Worm (Caenorhabditis elegans) whole organism, L1 larva: ENCODE data around the gene lipl-3.
A peak's percentile ranks its signal among the peaks of the same experiment; 100 is the strongest.

Experiments used
- elt-3 ChIP-seq, 6 experiments: fragments of 150-350 bp in 1 of 6; sonication (generic microtip); optimal IDR thresholded peaks; 2 replicates each; lab custom pipeline; 2017 to 2018; ENCODE audit warnings: missing biosample characterization in 6 of 6, missing genetic modification characterization in 6 of 6, inconsistent platforms in 1 of 6
- nhr-77 ChIP-seq: fragments of 150-350 bp; optimal IDR thresholded peaks from 2 replicates; lab custom pipeline; 2014; ENCODE audit warnings: missing biosample characterization, missing genetic modification characterization
- snpc-4 ChIP-seq: fragments of 150-350 bp; optimal IDR thresholded peaks from 2 replicates; lab custom pipeline; 2014; ENCODE audit warnings: missing biosample characterization, missing genetic modification characterization

- TF ChIP-seq elt-3 (tag; optimal IDR thresholded peaks at IDR 0.05; lab: Kevin White, UChicago) (peak in 2 of 6 experiments; percentile 25 to 44), nhr-77 (tag; lab: Kevin White, UChicago) (peak; percentile 28), snpc-4 (tag; lab: Kevin White, UChicago) (no peak)
These were observed 10.2 kb upstream of the lipl-3 start, which contains the start of gene nhr-132 for ce11 chrV:534176-534575.
